Worm (Caenorhabditis elegans) whole organism, mixed stage, embryonic: ENCODE results near the gene hmp-1.

Source experiments
- ceh-39 ChIP-seq: fragments of 150-350 bp; optimal IDR thresholded peaks from 2 replicates; lab custom pipeline; 2014; ENCODE audit warnings: missing biosample characterization, missing genetic modification characterization
- cnd-1 ChIP-seq: fragments of 200-800 bp; sonication (Bioruptor generic); optimal IDR thresholded peaks from 2 replicates; lab custom pipeline; 2018; ENCODE audit warnings: mild to moderate bottlenecking, missing genetic modification characterization, missing compliant biosample characterization
- elt-3 ChIP-seq: fragments of 150-350 bp; optimal IDR thresholded peaks from 2 replicates; lab custom pipeline; 2014; ENCODE audit warnings: missing biosample characterization, missing genetic modification characterization
- pha-4 ChIP-seq: fragments of 150-350 bp; optimal IDR thresholded peaks from 2 replicates; lab custom pipeline; 2018; ENCODE audit warnings: missing biosample characterization, missing genetic modification reagents, missing genetic modification characterization
- tbx-8 ChIP-seq: fragments of 200-800 bp; sonication (Bioruptor generic); optimal IDR thresholded peaks from 2 replicates; lab custom pipeline; 2018; ENCODE audit warnings: mild to moderate bottlenecking, missing genetic modification characterization, moderate library complexity, missing compliant biosample characterization
- unc-39 ChIP-seq: fragments of 150-350 bp; optimal IDR thresholded peaks from 2 replicates; lab custom pipeline; 2014; ENCODE audit warnings: missing biosample characterization, missing genetic modification characterization

ce11 chrV:11893975-11894374 is 48.3 kb downstream of the hmp-1 start, which contains the start of gene K12G11.6:
- TF ChIP-seq cnd-1 (tag; lab: Kevin White, UChicago) (no peak), tbx-8 (GFP tag; lab: Kevin White, UChicago) (no peak), ceh-39 (no peak), pha-4 (no peak), unc-39 (no peak), elt-3 (no peak)
